Worm (Caenorhabditis elegans): ENCODE results near the gene abhd-5.2.

DNA sequence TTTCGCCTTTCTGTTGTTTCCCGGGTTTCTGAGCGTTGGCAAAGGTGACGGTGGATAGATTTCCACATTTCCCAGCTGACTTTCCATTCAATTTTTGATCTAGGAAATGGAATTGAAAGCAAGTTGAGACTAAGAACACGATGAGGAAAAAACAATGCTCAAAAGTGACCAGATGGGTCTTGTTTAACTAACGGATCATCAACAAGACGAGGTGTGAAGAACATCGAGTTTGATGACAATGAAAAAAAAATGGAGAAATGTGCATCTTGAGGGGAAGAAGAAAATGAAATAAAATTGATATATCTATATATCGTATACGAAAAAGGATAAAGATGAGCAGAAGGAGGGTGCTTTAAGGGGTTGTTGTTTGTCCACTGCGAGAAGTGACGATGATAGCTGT, 33.1 kb downstream of the abhd-5.2 start, which contains the start of gene T19H12.6:
- TF ChIP-seq mdl-1 (tag; optimal IDR thresholded peaks at IDR 0.05) (no peak), unc-130 (tag; optimal IDR thresholded peaks at IDR 0.05) (no peak), ceh-82 (tag; optimal IDR thresholded peaks at IDR 0.05) (no peak), nhr-84 (tag; optimal IDR thresholded peaks at IDR 0.05) (no peak), elt-2 (tag; optimal IDR thresholded peaks at IDR 0.05) (no peak), nhr-71 (tag; optimal IDR thresholded peaks at IDR 0.05) (no peak), dpl-1 (GFP tag; optimal IDR thresholded peaks at IDR 0.05) (no peak), lin-39 (tag; optimal IDR thresholded peaks at IDR 0.05) (no peak), aha-1 (tag; optimal IDR thresholded peaks at IDR 0.05) (no peak), ztf-4 (tag; optimal IDR thresholded peaks at IDR 0.05) (no peak), lin-35 (GFP tag; optimal IDR thresholded peaks at IDR 0.05) (no peak), snu-23 (GFP tag; optimal IDR thresholded peaks at IDR 0.05) (no peak)

Measured in whole organism, L1 larva.